Fruit fly (Drosophila melanogaster) whole organism, embryonic: ENCODE results near the gene hook.

ENCODE experiments used
- Abd-B ChIP-seq: fragments of 200-800 bp; sonication (Bioruptor generic); optimal IDR thresholded peaks from 2 replicates; lab custom pipeline; 2018; ENCODE audit warnings: missing biosample characterization, mild to moderate bottlenecking, missing genetic modification characterization, moderate library complexity
- Ada2b ChIP-seq: fragments of 200-800 bp; sonication (Bioruptor generic); IDR thresholded peaks from 2 replicates; pipeline ENCODE4 v1.3.6; 2022; ENCODE audit warnings: missing biosample characterization, missing genetic modification characterization
- Adf1 ChIP-seq: fragments of 200-800 bp; sonication (Bioruptor generic); IDR thresholded peaks from 2 replicates; pipeline ENCODE4 v1.3.6; 2022; ENCODE audit warnings: missing biosample characterization, missing genetic modification characterization
- CG1024 ChIP-seq: fragments of 200-800 bp; sonication (Bioruptor generic); IDR thresholded peaks from 2 replicates; pipeline ENCODE4 v1.3.6; 2022; ENCODE audit warnings: missing biosample characterization, missing genetic modification characterization
- CG10321 ChIP-seq: fragments of 200-800 bp; sonication (Bioruptor generic); IDR thresholded peaks from 2 replicates; pipeline ENCODE4 v1.3.6; 2022; ENCODE audit warnings: missing biosample characterization, missing genetic modification characterization
- CG11247 ChIP-seq: fragments of 200-800 bp; sonication (Bioruptor generic); IDR thresholded peaks from 2 replicates; pipeline ENCODE4 v1.3.6; 2022; ENCODE audit warnings: missing biosample characterization, missing genetic modification characterization
- CG11398 ChIP-seq: fragments of 200-800 bp; sonication (Bioruptor generic); optimal IDR thresholded peaks from 2 replicates; lab custom pipeline; 2016; ENCODE audit warnings: missing biosample characterization, missing genetic modification characterization
- CG11456 ChIP-seq: fragments of 200-800 bp; sonication (Bioruptor generic); IDR thresholded peaks from 3 replicates; pipeline ENCODE4 v1.3.6; 2022; ENCODE audit warnings: missing biosample characterization, missing genetic modification characterization
- CG11560 ChIP-seq: fragments of 200-800 bp; sonication (Bioruptor generic); IDR thresholded peaks from 3 replicates; pipeline ENCODE4 v1.3.6; 2022; ENCODE audit warnings: missing biosample characterization, missing genetic modification characterization
- CG11723 ChIP-seq: fragments of 200-800 bp; sonication (Bioruptor generic); optimal IDR thresholded peaks from 2 replicates; lab custom pipeline; 2017; ENCODE audit warnings: missing biosample characterization, mild to moderate bottlenecking, missing genetic modification characterization
- CG12071 ChIP-seq: fragments of 200-800 bp; sonication (Bioruptor generic); optimal IDR thresholded peaks from 3 replicates; lab custom pipeline; 2018; ENCODE audit warnings: missing biosample characterization, mild to moderate bottlenecking, missing genetic modification characterization
- CG15514 ChIP-seq: fragments of 200-800 bp; sonication (Bioruptor generic); optimal IDR thresholded peaks from 3 replicates; lab custom pipeline; 2017; ENCODE audit warnings: missing biosample characterization, missing genetic modification characterization, mild to moderate bottlenecking, moderate library complexity, missing genetic modification reagents
- CG15601 ChIP-seq: fragments of 200-800 bp; sonication (Bioruptor generic); optimal IDR thresholded peaks from 3 replicates; lab custom pipeline; 2019; ENCODE audit warnings: missing biosample characterization, mild to moderate bottlenecking, missing genetic modification characterization, moderate library complexity
- CG15696 ChIP-seq: fragments of 200-800 bp; sonication (Bioruptor generic); optimal IDR thresholded peaks from 2 replicates; lab custom pipeline; 2019; ENCODE audit warnings: missing biosample characterization, mild to moderate bottlenecking, missing genetic modification characterization, moderate library complexity
- CG17829 ChIP-seq: fragments of 200-800 bp; optimal IDR thresholded peaks from 2 replicates; lab custom pipeline; 2019; ENCODE audit warnings: missing biosample characterization, mild to moderate bottlenecking, missing genetic modification characterization, moderate library complexity
- CG30431 ChIP-seq: fragments of 200-800 bp; sonication (Bioruptor generic); optimal IDR thresholded peaks from 2 replicates; lab custom pipeline; 2017; ENCODE audit warnings: missing biosample characterization, missing genetic modification characterization
- CG31365 ChIP-seq: fragments of 200-800 bp; sonication (Bioruptor generic); optimal IDR thresholded peaks from 2 replicates; lab custom pipeline; 2018; ENCODE audit warnings: missing biosample characterization, mild to moderate bottlenecking, missing genetic modification characterization
- CG31388 ChIP-seq: fragments of 200-800 bp; sonication (Bioruptor generic); optimal IDR thresholded peaks from 2 replicates; lab custom pipeline; 2016; ENCODE audit warnings: missing biosample characterization, missing genetic modification characterization
- CG4404 ChIP-seq: fragments of 200-800 bp; sonication (Bioruptor generic); IDR thresholded peaks from 2 replicates; pipeline ENCODE4 v1.3.6; 2022; ENCODE audit warnings: missing biosample characterization, missing genetic modification characterization
- CG4424 ChIP-seq: fragments of 200-800 bp; sonication (Bioruptor generic); optimal IDR thresholded peaks from 3 replicates; lab custom pipeline; 2016; ENCODE audit warnings: missing biosample characterization, missing genetic modification characterization
- CG6254 ChIP-seq: fragments of 200-800 bp; sonication (Bioruptor generic); optimal IDR thresholded peaks from 3 replicates; lab custom pipeline; 2017; ENCODE audit warnings: mild to moderate bottlenecking, missing biosample characterization, missing genetic modification reagents, missing genetic modification characterization
- CG8290 ChIP-seq, 3 experiments: fragments of 200-800 bp; sonication (Bioruptor generic); optimal IDR thresholded peaks; 2 replicates each; lab custom pipeline; 2016 to 2019; ENCODE audit warnings: missing biosample characterization in 3 of 3, missing genetic modification characterization in 3 of 3, mild to moderate bottlenecking in 2 of 3, moderate library complexity in 1 of 3
- CG8924 ChIP-seq: fragments of 200-800 bp; optimal IDR thresholded peaks from 3 replicates; lab custom pipeline; 2019; ENCODE audit warnings: missing biosample characterization, mild to moderate bottlenecking, missing genetic modification characterization, moderate library complexity
- CG9609 ChIP-seq: fragments of 200-800 bp; sonication (Bioruptor generic); optimal IDR thresholded peaks from 3 replicates; lab custom pipeline; 2016; ENCODE audit warnings: missing biosample characterization, missing genetic modification characterization
- CG9797 ChIP-seq: fragments of 200-800 bp; sonication (Bioruptor generic); optimal IDR thresholded peaks from 3 replicates; lab custom pipeline; 2018; ENCODE audit warnings: missing biosample characterization, mild to moderate bottlenecking, missing genetic modification characterization
- CG9876 ChIP-seq: fragments of 200-800 bp; sonication (Bioruptor generic); optimal IDR thresholded peaks from 2 replicates; lab custom pipeline; 2016; ENCODE audit warnings: missing biosample characterization, missing genetic modification characterization
- CG9932 ChIP-seq: fragments of 200-800 bp; sonication (Bioruptor generic); IDR thresholded peaks from 2 replicates; pipeline ENCODE4 v1.3.6; 2022; ENCODE audit warnings: missing biosample characterization, missing genetic modification characterization
- Deaf1 ChIP-seq: fragments of 200-800 bp; optimal IDR thresholded peaks from 3 replicates; lab custom pipeline; 2019; ENCODE audit warnings: missing biosample characterization, mild to moderate bottlenecking, missing genetic modification characterization, moderate library complexity
- Fer3 ChIP-seq: fragments of 200-800 bp; sonication (Bioruptor generic); optimal IDR thresholded peaks from 2 replicates; lab custom pipeline; 2018; ENCODE audit warnings: missing biosample characterization, mild to moderate bottlenecking, missing genetic modification characterization, moderate library complexity
- H15 ChIP-seq: fragments of 200-800 bp; sonication (Bioruptor generic); IDR thresholded peaks from 3 replicates; pipeline ENCODE4 v1.3.6; 2022; ENCODE audit warnings: missing biosample characterization, missing genetic modification characterization
- HLH54F ChIP-seq: fragments of 200-800 bp; sonication (Bioruptor generic); optimal IDR thresholded peaks from 3 replicates; lab custom pipeline; 2016; ENCODE audit warnings: missing biosample characterization, missing genetic modification characterization
- Hmr ChIP-seq: fragments of 200-800 bp; sonication (Bioruptor generic); optimal IDR thresholded peaks from 3 replicates; lab custom pipeline; 2017; ENCODE audit warnings: mild to moderate bottlenecking, missing biosample characterization, missing genetic modification reagents, missing genetic modification characterization
- MTF-1 ChIP-seq: fragments of 200-800 bp; sonication (Bioruptor generic); optimal IDR thresholded peaks from 2 replicates; lab custom pipeline; 2018; ENCODE audit warnings: missing biosample characterization, mild to moderate bottlenecking, missing genetic modification characterization, borderline replicate concordance
- PHDP ChIP-seq: fragments of 200-800 bp; sonication (Bioruptor generic); optimal IDR thresholded peaks from 3 replicates; lab custom pipeline; 2018; ENCODE audit warnings: missing biosample characterization, mild to moderate bottlenecking, missing genetic modification characterization, moderate library complexity
- Xrp1 ChIP-seq: fragments of 200-800 bp; sonication (Bioruptor generic); IDR thresholded peaks from 2 replicates; pipeline ENCODE4 v1.3.6; 2022; ENCODE audit warnings: missing biosample characterization, missing genetic modification characterization
- YL-1 ChIP-seq: fragments of 200-800 bp; sonication (Bioruptor generic); optimal IDR thresholded peaks from 3 replicates; lab custom pipeline; 2017; ENCODE audit warnings: missing biosample characterization, mild to moderate bottlenecking, missing genetic modification characterization
- ase ChIP-seq: fragments of 200-800 bp; sonication (Bioruptor generic); IDR thresholded peaks from 3 replicates; pipeline ENCODE4 v1.3.6; 2022; ENCODE audit warnings: missing biosample characterization, missing genetic modification characterization
- bsh ChIP-seq, 2 experiments: fragments of 200-800 bp; sonication (Bioruptor generic); optimal IDR thresholded peaks; 2 replicates each; lab custom pipeline; 2017 to 2018; ENCODE audit warnings: mild to moderate bottlenecking in 2 of 2, missing biosample characterization in 2 of 2, missing genetic modification characterization in 2 of 2, moderate library complexity in 1 of 2
- dmrt11E ChIP-seq: fragments of 200-800 bp; sonication (Bioruptor generic); optimal IDR thresholded peaks from 3 replicates; lab custom pipeline; 2018; ENCODE audit warnings: missing biosample characterization, mild to moderate bottlenecking, missing genetic modification characterization, moderate library complexity
- ewg ChIP-seq: fragments of 200-800 bp; sonication (Bioruptor generic); optimal IDR thresholded peaks from 3 replicates; lab custom pipeline; 2017; ENCODE audit warnings: mild to moderate bottlenecking, missing biosample characterization, missing genetic modification reagents, missing genetic modification characterization
- fd3F ChIP-seq: fragments of 200-800 bp; sonication (Bioruptor generic); optimal IDR thresholded peaks from 2 replicates; lab custom pipeline; 2018; ENCODE audit warnings: missing biosample characterization, mild to moderate bottlenecking, missing genetic modification characterization, moderate library complexity
- gsb ChIP-seq: fragments of 200-800 bp; sonication (Bioruptor generic); IDR thresholded peaks from 2 replicates; pipeline ENCODE4 v1.3.6; 2022; ENCODE audit warnings: missing biosample characterization, missing genetic modification characterization
- hkb ChIP-seq, 2 experiments: fragments of 200-800 bp in 1 of 2; fragments of >200 bp in 1 of 2; sonication (Bioruptor generic) in 1 of 2; IDR thresholded peaks in 1 of 2; optimal IDR thresholded peaks in 1 of 2; 2 replicates each; pipeline versions ENCODE4 v1.3.6 to Lab custom; 2017 to 2022; ENCODE audit warnings: missing biosample characterization in 1 of 2, missing genetic modification characterization in 1 of 2
- mam ChIP-seq: fragments of 200-800 bp; sonication (Bioruptor generic); optimal IDR thresholded peaks from 3 replicates; lab custom pipeline; 2016; ENCODE audit warnings: missing biosample characterization, missing genetic modification characterization
- mld ChIP-seq: fragments of 200-800 bp; sonication (Bioruptor generic); IDR thresholded peaks from 3 replicates; pipeline ENCODE4 v1.3.6; 2022; ENCODE audit warnings: missing biosample characterization, missing genetic modification characterization; ENCODE audit not compliant: partially characterized antibody
- nerfin-1 ChIP-seq: fragments of 200-800 bp; sonication (Bioruptor generic); optimal IDR thresholded peaks from 3 replicates; lab custom pipeline; 2019; ENCODE audit warnings: missing biosample characterization, mild to moderate bottlenecking, missing genetic modification characterization, moderate library complexity
- odd ChIP-seq: fragments of 200-800 bp; sonication (Bioruptor generic); optimal IDR thresholded peaks from 2 replicates; lab custom pipeline; 2017; ENCODE audit warnings: missing biosample characterization, mild to moderate bottlenecking, missing genetic modification characterization
- pnt ChIP-seq: fragments of 200-800 bp; sonication (Bioruptor generic); optimal IDR thresholded peaks from 3 replicates; lab custom pipeline; 2016; ENCODE audit warnings: missing biosample characterization, missing genetic modification characterization
- rib ChIP-seq: fragments of 200-800 bp; sonication (Bioruptor generic); IDR thresholded peaks from 2 replicates; pipeline ENCODE4 v1.3.6; 2022; ENCODE audit warnings: missing biosample characterization, missing genetic modification characterization
- z ChIP-seq: fragments of 200-800 bp; sonication (Bioruptor generic); IDR thresholded peaks from 3 replicates; pipeline ENCODE4 v1.3.6; 2022; ENCODE audit warnings: missing biosample characterization, missing genetic modification characterization

Gene hook

dm6 chr2L:19036105-19036714 is 2.9 kb upstream of the hook start (continued):
- no peak for TF ChIP-seq CG31365
- no peak for TF ChIP-seq Deaf1
- no peak for TF ChIP-seq CG8290 (GFP tag; optimal IDR thresholded peaks at IDR 0.05; lab: Kevin White, UChicago)
- TF ChIP-seq CG8290 (tag; optimal IDR thresholded peaks at IDR 0.05; lab: Kevin White, UChicago): no peak
- TF ChIP-seq ase (GFP tag; lab: Robert Waterston, UW): no peak
- TF ChIP-seq fd3F (GFP tag; lab: Kevin White, UChicago): no peak
- TF ChIP-seq Adf1: no peak; the same call in 1 of the 2 replicates
- no peak for TF ChIP-seq nerfin-1
- no peak for TF ChIP-seq Ada2b
- no peak for TF ChIP-seq dmrt11E (tag; lab: Kevin White, UChicago)
- TF ChIP-seq odd (GFP tag; lab: Kevin White, UChicago): no peak
- TF ChIP-seq rib (GFP tag; lab: Robert Waterston, UW): 0 out of 2 replicates have a peak, but pooled peaks have one; percentile 15
- no peak for TF ChIP-seq CG15514 (GFP tag; lab: Kevin White, UChicago)
- TF ChIP-seq CG12071 (GFP tag; lab: Kevin White, UChicago): no peak
- no peak for TF ChIP-seq CG9932
- TF ChIP-seq Xrp1: no peak
- TF ChIP-seq Fer3 (tag; lab: Kevin White, UChicago): no peak
- no peak for TF ChIP-seq CG4404 (GFP tag; lab: Robert Waterston, UW)
- TF ChIP-seq bsh (GFP tag; optimal IDR thresholded peaks at IDR 0.05; lab: Kevin White, UChicago): no peak
- TF ChIP-seq CG30431: no peak
- no peak for TF ChIP-seq CG9797
- TF ChIP-seq CG6254 (GFP tag; lab: Kevin White, UChicago): no peak
- TF ChIP-seq CG8924 (tag; lab: Kevin White, UChicago): no peak
- TF ChIP-seq MTF-1: no peak
- TF ChIP-seq CG9609 (GFP tag; lab: Kevin White, UChicago): no peak
- TF ChIP-seq PHDP (tag; lab: Kevin White, UChicago): no peak
- no peak for TF ChIP-seq pnt (GFP tag; lab: Kevin White, UChicago)
- TF ChIP-seq YL-1 (GFP tag; lab: Kevin White, UChicago): no peak
- no peak for TF ChIP-seq CG31388
- TF ChIP-seq CG11398 (GFP tag; lab: Kevin White, UChicago): no peak
- TF ChIP-seq ewg (GFP tag; lab: Kevin White, UChicago): no peak
- no peak for TF ChIP-seq CG10321 (GFP tag; lab: Robert Waterston, UW)
- no peak for TF ChIP-seq CG11247 (GFP tag; lab: Robert Waterston, UW)
- TF ChIP-seq CG9876: no peak
- TF ChIP-seq CG11560 (tag; lab: Robert Waterston, UW): no peak
- no peak for TF ChIP-seq gsb (GFP tag; lab: Robert Waterston, UW)
- TF ChIP-seq hkb (optimal IDR thresholded peaks at IDR 0.05; lab: Kevin White, UChicago): no peak
- TF ChIP-seq hkb (GFP tag; IDR thresholded peaks at IDR 0.05; lab: Robert Waterston, UW): no peak
- TF ChIP-seq CG15696 (tag; lab: Kevin White, UChicago): no peak
- no peak for TF ChIP-seq CG15601
- TF ChIP-seq CG1024: no peak
- no peak for TF ChIP-seq mam (GFP tag; lab: Kevin White, UChicago)
- TF ChIP-seq mld (GFP tag; lab: Robert Waterston, UW): no peak
- no peak for TF ChIP-seq z (GFP tag; lab: Robert Waterston, UW)
- TF ChIP-seq CG17829 (tag; lab: Kevin White, UChicago): no peak
- TF ChIP-seq Hmr (GFP tag; lab: Kevin White, UChicago): no peak
- no peak for TF ChIP-seq CG11723
- no peak for TF ChIP-seq CG11456 (GFP tag; lab: Robert Waterston, UW)
- TF ChIP-seq Abd-B: no peak
- TF ChIP-seq H15 (GFP tag; lab: Robert Waterston, UW): no peak
- TF ChIP-seq CG4424 (GFP tag; lab: Kevin White, UChicago): no peak
- TF ChIP-seq HLH54F (GFP tag; lab: Kevin White, UChicago): no peak
